Fruit fly (Drosophila melanogaster) whole organism, embryonic: ENCODE measurements around the gene CG9706.
A peak's percentile ranks its signal among the peaks of the same experiment; 100 is the strongest.

Experiments
- Bteb2 ChIP-seq: fragments of 200-800 bp; sonication (Bioruptor generic); optimal IDR thresholded peaks from 2 replicates; lab custom pipeline; 2016; ENCODE audit warnings: missing biosample characterization, missing genetic modification characterization
- CG10431 ChIP-seq: fragments of 200-800 bp; sonication (Bioruptor generic); optimal IDR thresholded peaks from 3 replicates; lab custom pipeline; 2018; ENCODE audit warnings: missing biosample characterization, mild to moderate bottlenecking, missing genetic modification characterization
- CG12104 ChIP-seq: fragments of 200-800 bp; sonication (Bioruptor generic); optimal IDR thresholded peaks from 3 replicates; lab custom pipeline; 2016; ENCODE audit warnings: missing biosample characterization, missing genetic modification characterization
- CG13775 ChIP-seq: fragments of 200-800 bp; sonication (Bioruptor generic); optimal IDR thresholded peaks from 3 replicates; lab custom pipeline; 2017; ENCODE audit warnings: missing biosample characterization, mild to moderate bottlenecking, missing genetic modification characterization
- CG14710 ChIP-seq: fragments of 200-800 bp; sonication (Bioruptor generic); optimal IDR thresholded peaks from 3 replicates; lab custom pipeline; 2019; ENCODE audit warnings: missing biosample characterization, mild to moderate bottlenecking, missing genetic modification characterization, moderate library complexity
- CG18011 ChIP-seq: fragments of 200-800 bp; sonication (Bioruptor generic); optimal IDR thresholded peaks from 2 replicates; lab custom pipeline; 2017; ENCODE audit warnings: missing biosample characterization, missing genetic modification characterization, mild to moderate bottlenecking, moderate library complexity, missing genotype
- CG18619 ChIP-seq: fragments of 200-800 bp; sonication (Bioruptor generic); optimal IDR thresholded peaks from 3 replicates; lab custom pipeline; 2017; ENCODE audit warnings: missing biosample characterization, mild to moderate bottlenecking, missing genetic modification characterization
- CG18764 ChIP-seq: fragments of 200-800 bp; sonication (Bioruptor generic); optimal IDR thresholded peaks from 3 replicates; lab custom pipeline; 2016; ENCODE audit warnings: missing biosample characterization, missing genetic modification characterization
- CG2889 ChIP-seq: fragments of 200-800 bp; sonication (Bioruptor generic); IDR thresholded peaks from 3 replicates; pipeline ENCODE4 v1.3.6; 2022; ENCODE audit warnings: missing biosample characterization, missing genetic modification characterization
- CG31388 ChIP-seq: fragments of 200-800 bp; sonication (Bioruptor generic); optimal IDR thresholded peaks from 2 replicates; lab custom pipeline; 2016; ENCODE audit warnings: missing biosample characterization, missing genetic modification characterization
- CG34376 ChIP-seq: fragments of 200-800 bp; sonication (Bioruptor generic); optimal IDR thresholded peaks from 2 replicates; lab custom pipeline; 2018; ENCODE audit warnings: missing biosample characterization, mild to moderate bottlenecking, missing genetic modification characterization
- CG4424 ChIP-seq: fragments of 200-800 bp; sonication (Bioruptor generic); optimal IDR thresholded peaks from 3 replicates; lab custom pipeline; 2016; ENCODE audit warnings: missing biosample characterization, missing genetic modification characterization
- CG4707 ChIP-seq: fragments of 200-800 bp; sonication (Bioruptor generic); optimal IDR thresholded peaks from 2 replicates; lab custom pipeline; 2018; ENCODE audit warnings: missing biosample characterization, mild to moderate bottlenecking, missing genetic modification characterization, moderate library complexity
- CG4820 ChIP-seq: fragments of 200-800 bp; sonication (Bioruptor generic); optimal IDR thresholded peaks from 3 replicates; lab custom pipeline; 2016; ENCODE audit warnings: missing biosample characterization, missing genetic modification characterization
- CG6254 ChIP-seq: fragments of 200-800 bp; sonication (Bioruptor generic); optimal IDR thresholded peaks from 3 replicates; lab custom pipeline; 2017; ENCODE audit warnings: mild to moderate bottlenecking, missing biosample characterization, missing genetic modification reagents, missing genetic modification characterization
- CG6272 ChIP-seq: fragments of 200-800 bp; sonication (Bioruptor generic); IDR thresholded peaks from 2 replicates; pipeline ENCODE4 v1.3.6; 2022; ENCODE audit warnings: missing biosample characterization, missing genetic modification characterization
- CG6854 ChIP-seq: fragments of 200-800 bp; sonication (Bioruptor generic); optimal IDR thresholded peaks from 3 replicates; lab custom pipeline; 2017; ENCODE audit warnings: missing biosample characterization, mild to moderate bottlenecking, missing genetic modification characterization
- CG7963 ChIP-seq: fragments of 200-800 bp; sonication (Bioruptor generic); IDR thresholded peaks from 3 replicates; pipeline ENCODE4 v1.3.6; 2022; ENCODE audit warnings: missing biosample characterization, missing genetic modification characterization; ENCODE audit not compliant: partially characterized antibody
- CG8388 ChIP-seq: fragments of 200-800 bp; sonication (Bioruptor generic); optimal IDR thresholded peaks from 2 replicates; lab custom pipeline; 2019; ENCODE audit warnings: missing biosample characterization, mild to moderate bottlenecking, missing genetic modification characterization, moderate library complexity
- CG8924 ChIP-seq: fragments of 200-800 bp; optimal IDR thresholded peaks from 3 replicates; lab custom pipeline; 2019; ENCODE audit warnings: missing biosample characterization, mild to moderate bottlenecking, missing genetic modification characterization, moderate library complexity
- Dad ChIP-seq: fragments of 200-800 bp; sonication (Bioruptor generic); optimal IDR thresholded peaks from 3 replicates; lab custom pipeline; 2016; ENCODE audit warnings: missing biosample characterization, missing genetic modification characterization
- Med ChIP-seq: fragments of 200-800 bp; sonication (Bioruptor generic); peaks from one replicate; lab custom pipeline; 2016; ENCODE audit warnings: missing biosample characterization, missing genetic modification characterization, mild to moderate bottlenecking, inconsistent platforms, moderate library complexity
- Opbp ChIP-seq: fragments of 200-800 bp; sonication (Bioruptor generic); IDR thresholded peaks from 3 replicates; pipeline ENCODE4 v1.3.6; 2022; ENCODE audit warnings: missing biosample characterization, missing genetic modification characterization; ENCODE audit not compliant: partially characterized antibody
- Pdp1 ChIP-seq, 2 experiments: fragments of 200-800 bp; sonication (Bioruptor generic); optimal IDR thresholded peaks; 3 replicates each; lab custom pipeline; 2016; ENCODE audit warnings: missing biosample characterization in 2 of 2, missing genetic modification characterization in 2 of 2, mild to moderate bottlenecking in 1 of 2, moderate library complexity in 1 of 2
- Poxn ChIP-seq: fragments of 200-800 bp; sonication (Bioruptor generic); IDR thresholded peaks from 2 replicates; pipeline ENCODE4 v1.3.6; 2022; ENCODE audit warnings: missing biosample characterization, missing genetic modification characterization
- Side ChIP-seq: fragments of 200-800 bp; sonication (Bioruptor generic); optimal IDR thresholded peaks from 2 replicates; lab custom pipeline; 2016; ENCODE audit warnings: missing biosample characterization, missing genetic modification characterization
- bab2 ChIP-seq: fragments of 200-800 bp; sonication (Bioruptor generic); optimal IDR thresholded peaks from 2 replicates; lab custom pipeline; 2016; ENCODE audit warnings: missing biosample characterization, missing genetic modification characterization
- bowl ChIP-seq: fragments of 200-800 bp; sonication (Bioruptor generic); IDR thresholded peaks from 2 replicates; pipeline ENCODE4 v1.3.6; 2022; ENCODE audit warnings: missing biosample characterization, missing genetic modification characterization
- caup ChIP-seq: fragments of 200-800 bp; sonication (Bioruptor generic); optimal IDR thresholded peaks from 3 replicates; lab custom pipeline; 2017; ENCODE audit warnings: missing biosample characterization, mild to moderate bottlenecking, missing genetic modification characterization, moderate library complexity; ENCODE audit not compliant: severe bottlenecking
- corto ChIP-seq: fragments of 200-800 bp; sonication (Bioruptor generic); optimal IDR thresholded peaks from 2 replicates; lab custom pipeline; 2016; ENCODE audit warnings: missing biosample characterization, mild to moderate bottlenecking, missing genetic modification characterization, moderate library complexity
- crc ChIP-seq: fragments of 200-800 bp; sonication (Bioruptor generic); optimal IDR thresholded peaks from 2 replicates; lab custom pipeline; 2016; ENCODE audit warnings: missing biosample characterization, missing genetic modification characterization
- dm ChIP-seq: fragments of 200-800 bp; sonication (Bioruptor generic); optimal IDR thresholded peaks from 3 replicates; lab custom pipeline; 2016; ENCODE audit warnings: missing biosample characterization, missing genetic modification characterization
- eve ChIP-seq, 2 experiments: fragments of >200 bp; optimal IDR thresholded peaks; 2 replicates each; lab custom pipeline; 2017; ENCODE audit warnings: missing biosample characterization in 2 of 2, missing genetic modification characterization in 2 of 2
- exex ChIP-seq: fragments of 200-800 bp; sonication (Bioruptor generic); optimal IDR thresholded peaks from 4 replicates; lab custom pipeline; 2018; ENCODE audit warnings: missing biosample characterization, mild to moderate bottlenecking, missing genetic modification characterization, moderate library complexity
- fd64A ChIP-seq: fragments of 200-800 bp; sonication (Bioruptor generic); optimal IDR thresholded peaks from 3 replicates; lab custom pipeline; 2018; ENCODE audit warnings: missing biosample characterization, mild to moderate bottlenecking, missing genetic modification characterization
- fru ChIP-seq: fragments of >200 bp; optimal IDR thresholded peaks from 2 replicates; lab custom pipeline; 2017
- fu2 ChIP-seq: fragments of 200-800 bp; sonication (Bioruptor generic); optimal IDR thresholded peaks from 2 replicates; lab custom pipeline; 2016; ENCODE audit warnings: missing biosample characterization, missing genetic modification characterization
- gem ChIP-seq: fragments of 200-800 bp; sonication (Bioruptor generic); optimal IDR thresholded peaks from 2 replicates; lab custom pipeline; 2019; ENCODE audit warnings: missing biosample characterization, mild to moderate bottlenecking, missing genetic modification characterization, moderate library complexity
- insv ChIP-seq, 2 experiments: fragments of 200-800 bp; sonication (Bioruptor generic); optimal IDR thresholded peaks; 3 replicates each; lab custom pipeline; 2016 to 2018; ENCODE audit warnings: missing biosample characterization in 2 of 2, missing genetic modification characterization in 2 of 2
- kah ChIP-seq: fragments of 200-800 bp; sonication (Bioruptor generic); optimal IDR thresholded peaks from 2 replicates; lab custom pipeline; 2018; ENCODE audit warnings: missing biosample characterization, mild to moderate bottlenecking, missing genetic modification characterization
- klu ChIP-seq: fragments of 200-800 bp; sonication (Bioruptor generic); IDR thresholded peaks from 2 replicates; pipeline ENCODE4 v1.3.6; 2022; ENCODE audit warnings: missing biosample characterization, missing genetic modification characterization
- org-1 ChIP-seq: fragments of 200-800 bp; sonication (Bioruptor generic); optimal IDR thresholded peaks from 2 replicates; lab custom pipeline; 2017; ENCODE audit warnings: missing biosample characterization, missing genetic modification characterization
- pum ChIP-seq: fragments of 200-800 bp; sonication (Bioruptor generic); optimal IDR thresholded peaks from 2 replicates; lab custom pipeline; 2016; ENCODE audit warnings: missing biosample characterization, missing genetic modification characterization
- ranshi ChIP-seq: fragments of 200-800 bp; sonication (Bioruptor generic); IDR thresholded peaks from 2 replicates; pipeline ENCODE4 v1.3.6; 2022; ENCODE audit warnings: missing biosample characterization, missing genetic modification characterization
- rib ChIP-seq: fragments of 200-800 bp; sonication (Bioruptor generic); IDR thresholded peaks from 2 replicates; pipeline ENCODE4 v1.3.6; 2022; ENCODE audit warnings: missing biosample characterization, missing genetic modification characterization
- shn ChIP-seq: fragments of 200-800 bp; sonication (Bioruptor generic); optimal IDR thresholded peaks from 3 replicates; lab custom pipeline; 2016; ENCODE audit warnings: missing biosample characterization, missing genetic modification characterization
- sob ChIP-seq: fragments of 200-800 bp; sonication (Bioruptor generic); IDR thresholded peaks from 2 replicates; pipeline ENCODE4 v1.3.6; 2022; ENCODE audit warnings: missing biosample characterization, missing genetic modification characterization
- tgo ChIP-seq: fragments of 200-800 bp; sonication (Bioruptor generic); IDR thresholded peaks from 3 replicates; pipeline ENCODE4 v1.3.6; 2022; ENCODE audit warnings: missing biosample characterization, missing genetic modification characterization
- tup ChIP-seq: fragments of 200-800 bp; sonication (Bioruptor generic); optimal IDR thresholded peaks from 2 replicates; lab custom pipeline; 2016; ENCODE audit warnings: missing biosample characterization, mild to moderate bottlenecking, missing genetic modification characterization, moderate library complexity

Gene CG9706

DNA sequence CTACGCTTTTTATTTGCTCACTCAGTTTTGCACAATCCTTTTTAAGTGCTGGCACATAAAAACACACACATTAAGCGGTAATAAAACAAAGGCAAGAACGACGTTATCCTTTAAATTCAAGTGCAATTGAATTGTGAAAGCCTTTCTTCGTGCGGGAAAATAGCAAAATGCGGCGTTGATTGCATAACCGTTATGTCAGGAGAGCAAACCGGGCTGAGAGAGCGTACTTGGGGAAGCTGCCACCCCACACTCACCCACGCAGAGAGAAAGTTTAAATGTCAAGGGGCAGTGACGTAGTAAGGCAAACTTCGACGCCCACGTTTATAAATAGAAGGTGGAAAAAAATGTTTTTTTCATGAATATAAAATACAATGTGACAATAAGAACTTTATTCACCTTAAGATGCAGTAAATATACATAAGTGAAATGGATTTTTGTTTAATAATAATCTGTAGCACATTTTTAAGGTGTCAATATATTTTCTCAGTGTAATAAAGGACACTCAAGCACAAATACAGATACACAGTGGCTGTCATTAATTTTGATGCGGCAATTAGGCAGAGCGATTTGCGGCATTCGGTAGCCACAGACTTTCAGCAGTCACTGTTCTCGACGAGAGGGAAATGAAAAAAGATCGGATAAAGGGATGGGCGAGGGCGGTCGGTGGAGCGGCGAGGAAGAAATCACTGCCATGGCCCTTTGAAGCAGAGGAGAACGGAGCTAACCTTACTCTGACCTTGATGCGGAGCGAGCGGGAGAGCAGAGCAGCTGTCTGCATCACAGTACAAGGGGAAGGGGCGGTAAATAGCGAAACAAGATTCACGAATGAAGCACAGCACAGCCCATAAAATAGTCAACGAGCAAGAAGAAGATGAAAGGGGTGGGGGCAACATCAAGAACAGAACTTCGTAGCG, 23.3 kb downstream of the CG9706 start (continued):
- TF ChIP-seq CG18764 (GFP tag; lab: Kevin White, UChicago) = peak; percentile 5
- 0 out of 2 replicates have a peak, but pooled peaks have one; percentile 40 for TF ChIP-seq Poxn
- no peak for TF ChIP-seq bowl
- TF ChIP-seq CG31388 = no peak
- TF ChIP-seq corto = no peak
- TF ChIP-seq rib (GFP tag; lab: Robert Waterston, UW) = no peak; the same call in 1 of the 2 replicates
- TF ChIP-seq CG2889 (GFP tag; lab: Robert Waterston, UW) = no peak
- TF ChIP-seq tup = no peak
- no peak for TF ChIP-seq sob
- no peak for TF ChIP-seq CG6254 (GFP tag; lab: Kevin White, UChicago)
- TF ChIP-seq caup = peak; percentile 32
- peak; percentile 76 for TF ChIP-seq gem (tag; lab: Kevin White, UChicago)
- peak; percentile 72 for TF ChIP-seq Med
- no peak for TF ChIP-seq fd64A (GFP tag; lab: Kevin White, UChicago)
- TF ChIP-seq fu2 (GFP tag; lab: Kevin White, UChicago) = peak; percentile 10
- TF ChIP-seq Bteb2 (GFP tag; lab: Kevin White, UChicago) = peak; percentile 35
- no peak for TF ChIP-seq CG4707 (GFP tag; lab: Kevin White, UChicago)
- TF ChIP-seq CG4820 (GFP tag; lab: Kevin White, UChicago) = peak; percentile 35
- peak; percentile 29 for TF ChIP-seq CG4424 (GFP tag; lab: Kevin White, UChicago)
- no peak for TF ChIP-seq shn (GFP tag; lab: Kevin White, UChicago)
- no peak for TF ChIP-seq fru
- peak; percentile 6 for TF ChIP-seq Side (GFP tag; lab: Kevin White, UChicago)
- peak; percentile 28 for TF ChIP-seq Dad (GFP tag; lab: Kevin White, UChicago)
- peak; percentile 52 for TF ChIP-seq bab2
- TF ChIP-seq CG7963 = no peak
- peak; percentile 55 for TF ChIP-seq tgo (GFP tag; lab: Robert Waterston, UW)
- no peak for TF ChIP-seq insv (GFP tag; optimal IDR thresholded peaks at IDR 0.05; lab: Kevin White, UChicago)
- TF ChIP-seq CG8388 (GFP tag; lab: Kevin White, UChicago) = peak; percentile 99
- no peak for TF ChIP-seq klu (GFP tag; lab: Robert Waterston, UW)
- peak; percentile 47 for TF ChIP-seq pum (GFP tag; lab: Kevin White, UChicago)
- TF ChIP-seq CG14710 (tag; lab: Kevin White, UChicago) = peak; percentile 27
- no peak for TF ChIP-seq CG34376
- TF ChIP-seq CG10431 = no peak
- peak; percentile 39 for TF ChIP-seq CG6854 (GFP tag; lab: Kevin White, UChicago)
- TF ChIP-seq CG18619 (GFP tag; lab: Kevin White, UChicago) = no peak
- peak; percentile 41 to 94 for TF ChIP-seq Pdp1 (GFP tag; optimal IDR thresholded peaks at IDR 0.05; lab: Kevin White, UChicago)
- no peak for TF ChIP-seq CG6272 (GFP tag; lab: Robert Waterston, UW)
- TF ChIP-seq dm (GFP tag; lab: Kevin White, UChicago) = peak; percentile 15
- TF ChIP-seq org-1 (GFP tag; lab: Kevin White, UChicago) = peak; percentile 4
- TF ChIP-seq CG12104 (GFP tag; lab: Kevin White, UChicago) = peak; percentile 28
- no peak for TF ChIP-seq CG18011
- peak; percentile 34 for TF ChIP-seq exex (tag; lab: Kevin White, UChicago)
- TF ChIP-seq kah (GFP tag; lab: Kevin White, UChicago) = no peak
- no peak for TF ChIP-seq CG13775 (GFP tag; lab: Kevin White, UChicago)
- peak in 1 of 2 experiments; percentile 63 for TF ChIP-seq eve (GFP tag; optimal IDR thresholded peaks at IDR 0.05; lab: Kevin White, UChicago)
- TF ChIP-seq ranshi (GFP tag; lab: Robert Waterston, UW) = peak; percentile 37
- TF ChIP-seq CG8924 = peak; percentile 46
- TF ChIP-seq Opbp (GFP tag; lab: Robert Waterston, UW) = no peak
- TF ChIP-seq crc = no peak
